Fruit fly (Drosophila melanogaster): ENCODE results near the gene Mat89Ba.

DNA sequence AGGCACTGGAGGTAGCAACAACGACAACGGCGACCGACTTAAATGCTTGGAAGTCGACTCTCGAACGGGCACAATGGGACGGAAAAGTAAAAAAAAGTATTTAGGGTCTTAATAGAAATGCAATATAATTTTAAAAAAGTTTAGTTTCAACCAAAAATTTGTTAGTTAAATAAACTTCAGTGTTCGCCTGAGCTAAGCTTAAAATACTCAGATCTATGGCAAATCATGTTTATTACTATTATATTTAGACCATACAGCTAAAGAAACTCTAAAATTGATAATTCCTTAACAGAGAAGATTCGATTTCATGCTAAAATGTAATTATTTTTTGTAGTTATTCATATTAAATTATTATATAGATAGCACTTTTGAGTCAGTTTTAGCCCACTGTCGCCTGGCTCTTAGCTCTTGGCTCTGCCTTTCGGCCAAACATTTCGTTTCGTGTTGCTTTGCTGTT is 18.8 kb downstream of the Mat89Ba start:
- TF ChIP-seq woc (GFP tag; optimal IDR thresholded peaks at IDR 0.05): peak; percentile 48
- TF ChIP-seq pan (optimal IDR thresholded peaks at IDR 0.05): no peak
- no peak for TF ChIP-seq Myc (optimal IDR thresholded peaks at IDR 0.05)
- peak; percentile 51 for TF ChIP-seq fru (GFP tag; optimal IDR thresholded peaks at IDR 0.05)
- no peak for TF ChIP-seq Abd-B (GFP tag; optimal IDR thresholded peaks at IDR 0.05)
- no peak for TF ChIP-seq Hr83 (GFP tag; optimal IDR thresholded peaks at IDR 0.05; ENCODE audit: poor library complexity, severe bottlenecking)
- no peak for TF ChIP-seq Jra (GFP tag; optimal IDR thresholded peaks at IDR 0.05)
- peak; percentile 59 for TF ChIP-seq h (GFP tag; optimal IDR thresholded peaks at IDR 0.05)
- TF ChIP-seq CG9705 (GFP tag; optimal IDR thresholded peaks at IDR 0.05): peak; percentile 42
- TF ChIP-seq Dfd (GFP tag; optimal IDR thresholded peaks at IDR 0.05): no peak
- TF ChIP-seq br (GFP tag; optimal IDR thresholded peaks at IDR 0.05): no peak
- no peak for TF ChIP-seq Hnf4 (GFP tag; optimal IDR thresholded peaks at IDR 0.05)
